Worm (Caenorhabditis elegans): ENCODE measurements around the gene srz-23.

srz-23 gene

ce11 chrIV:3501981-3502736 lies 48.8 kb downstream of the srz-23 start:
- TF ChIP-seq dao-5 (tag; optimal IDR thresholded peaks at IDR 0.05), result no peak
- TF ChIP-seq him-1 (tag; optimal IDR thresholded peaks at IDR 0.05), result no peak
- no peak for TF ChIP-seq W03F9.2 (tag; optimal IDR thresholded peaks at IDR 0.05)

- TF ChIP-seq him-1 (tag; optimal IDR thresholded peaks at IDR 0.05) (no peak), dao-5 (tag; optimal IDR thresholded peaks at IDR 0.05) (no peak), W03F9.2 (tag; optimal IDR thresholded peaks at IDR 0.05) (no peak)
Observed at ce11 chrIV:3504144-3504543, 50.7 kb downstream of the srz-23 start, which contains the start of gene srz-83. Gene srz-83 (plus strand): TSS chrIV:3504444.
